Worm (Caenorhabditis elegans) whole organism, mixed stage, embryonic: ENCODE results near the gene C41G11.1.

Experiments
- ceh-83 ChIP-seq: fragments of 200-800 bp; sonication (Bioruptor generic); optimal IDR thresholded peaks from 2 replicates; lab custom pipeline; 2018; ENCODE audit warnings: mild to moderate bottlenecking, missing genetic modification characterization, missing compliant biosample characterization
- ces-1 ChIP-seq: fragments of 150-350 bp; optimal IDR thresholded peaks from 2 replicates; lab custom pipeline; 2014; ENCODE audit warnings: missing biosample characterization, missing genetic modification reagents, missing genetic modification characterization
- drap-1 ChIP-seq: fragments of 200-800 bp; sonication (Bioruptor generic); optimal IDR thresholded peaks from 3 replicates; lab custom pipeline; 2018; ENCODE audit warnings: mild to moderate bottlenecking, missing genetic modification characterization, missing compliant biosample characterization
- elt-3 ChIP-seq: fragments of 150-350 bp; optimal IDR thresholded peaks from 2 replicates; lab custom pipeline; 2014; ENCODE audit warnings: missing biosample characterization, missing genetic modification characterization
- lin-13 ChIP-seq: fragments of 150-350 bp; optimal IDR thresholded peaks from 2 replicates; lab custom pipeline; 2014; ENCODE audit warnings: missing biosample characterization, missing genetic modification characterization
- nhr-12 ChIP-seq: fragments of 150-350 bp; optimal IDR thresholded peaks from 2 replicates; lab custom pipeline; 2014; ENCODE audit warnings: missing biosample characterization, missing genetic modification characterization
- nhr-237 ChIP-seq: fragments of 150-350 bp; optimal IDR thresholded peaks from 2 replicates; lab custom pipeline; 2014; ENCODE audit warnings: missing biosample characterization, missing genetic modification characterization
- nhr-28 ChIP-seq: fragments of 150-350 bp; optimal IDR thresholded peaks from 2 replicates; lab custom pipeline; 2014; ENCODE audit warnings: missing biosample characterization, missing genetic modification characterization
- nhr-76 ChIP-seq: sonication (generic microtip); optimal IDR thresholded peaks from 2 replicates; lab custom pipeline; 2017; ENCODE audit warnings: missing biosample characterization, missing genetic modification characterization
- snpc-4 ChIP-seq: fragments of 150-350 bp; optimal IDR thresholded peaks from 2 replicates; lab custom pipeline; 2014; ENCODE audit warnings: missing biosample characterization, missing genetic modification characterization

DNA sequence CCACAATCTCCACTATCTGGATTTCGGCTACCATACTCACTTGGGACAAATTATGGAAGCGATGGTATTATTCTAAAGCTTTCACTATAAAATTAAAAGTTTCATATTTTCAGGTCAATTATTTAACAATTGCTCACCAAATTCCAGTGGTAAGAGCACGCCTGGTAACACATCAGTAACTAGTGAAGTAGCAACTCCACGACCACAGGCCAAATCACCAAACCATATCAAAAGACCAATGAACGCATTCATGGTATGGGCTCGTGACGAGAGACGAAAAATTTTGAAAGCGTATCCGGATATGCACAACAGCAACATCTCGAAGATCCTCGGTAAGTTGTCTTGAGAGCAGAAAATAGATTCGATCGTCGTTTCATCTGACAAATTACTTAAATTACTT lies 47.4 kb downstream of the C41G11.1 start:
- TF ChIP-seq nhr-12, result no peak
- TF ChIP-seq nhr-237 (tag; lab: Kevin White, UChicago), result no peak
- no peak for TF ChIP-seq snpc-4 (tag; lab: Kevin White, UChicago)
- no peak for TF ChIP-seq nhr-76
- no peak for TF ChIP-seq elt-3 (tag; lab: Kevin White, UChicago)
- no peak for TF ChIP-seq ceh-83 (GFP tag; lab: Kevin White, UChicago)
- TF ChIP-seq nhr-28 (tag; lab: Kevin White, UChicago), result no peak
- TF ChIP-seq ces-1, result no peak
- TF ChIP-seq lin-13 (tag; lab: Kevin White, UChicago), result no peak
- TF ChIP-seq drap-1 (GFP tag; lab: Kevin White, UChicago), result no peak
